Worm (Caenorhabditis elegans): ENCODE results near the gene F13H8.5.

- TF ChIP-seq mxl-3 (GFP tag; optimal IDR thresholded peaks at IDR 0.05) = no peak
- TF ChIP-seq egl-43 (GFP tag; IDR thresholded peaks at IDR 0.05) = no peak
- TF ChIP-seq lsy-2 (tag; optimal IDR thresholded peaks at IDR 0.05) = no peak
- no peak for TF ChIP-seq Y48G9A.11 (GFP tag; IDR thresholded peaks at IDR 0.05)
- no peak for TF ChIP-seq madf-9 (GFP tag; conservative IDR thresholded peaks at IDR 0.05)
- no peak for TF ChIP-seq dpl-1 (GFP tag; optimal IDR thresholded peaks at IDR 0.05)
- no peak for TF ChIP-seq zag-1 (tag; optimal IDR thresholded peaks at IDR 0.05)
- no peak for TF ChIP-seq ces-1 (GFP tag; optimal IDR thresholded peaks at IDR 0.05)
- TF ChIP-seq skn-1 (tag; optimal IDR thresholded peaks at IDR 0.05) = no peak
- TF ChIP-seq nhr-11 (tag; optimal IDR thresholded peaks at IDR 0.05) = no peak
- no peak for TF ChIP-seq nhr-111 (GFP tag; optimal IDR thresholded peaks at IDR 0.05)
- no peak for TF ChIP-seq nhr-77 (tag; optimal IDR thresholded peaks at IDR 0.05)
- TF ChIP-seq Y5F2A.4 (GFP tag; optimal IDR thresholded peaks at IDR 0.05) = no peak
Observed at ce11 chrII:6286865-6287264, 30.9 kb upstream of the F13H8.5 start, which contains the start of gene F13H8.6.

Measured in whole organism, L4 larva.